Worm (Caenorhabditis elegans) whole organism, late embryonic: ENCODE measurements around the gene dsl-7.
A peak's percentile ranks its signal among the peaks of the same experiment; 100 is the strongest.

ENCODE experiments used
- C08G9.2 ChIP-seq: sonication (generic microtip); optimal IDR thresholded peaks from 2 replicates; lab custom pipeline; 2016; ENCODE audit warnings: mild to moderate bottlenecking, missing genetic modification characterization, moderate library complexity, missing compliant biosample characterization
- T23F11.4 ChIP-seq: fragments of 200-800 bp; sonication (Bioruptor generic); optimal IDR thresholded peaks from 2 replicates; lab custom pipeline; 2018; ENCODE audit warnings: mild to moderate bottlenecking, missing genetic modification characterization, missing compliant biosample characterization
- ahr-1 ChIP-seq: sonication (generic microtip); optimal IDR thresholded peaks from 2 replicates; lab custom pipeline; 2016; ENCODE audit warnings: missing genetic modification characterization, missing compliant biosample characterization
- ama-1 ChIP-seq: fragments of 150-350 bp; optimal IDR thresholded peaks from 2 replicates; lab custom pipeline; 2014
- ceh-14 ChIP-seq: sonication (generic microtip); optimal IDR thresholded peaks from 2 replicates; lab custom pipeline; 2016; ENCODE audit warnings: missing genotype, missing genetic modification characterization, missing compliant biosample characterization
- ceh-18 ChIP-seq: sonication (generic microtip); optimal IDR thresholded peaks from 2 replicates; lab custom pipeline; 2016; ENCODE audit warnings: missing genetic modification characterization, missing compliant biosample characterization
- ceh-19 ChIP-seq: fragments of 200-800 bp; sonication (Bioruptor generic); optimal IDR thresholded peaks from 2 replicates; lab custom pipeline; 2018; ENCODE audit warnings: mild to moderate bottlenecking, missing genetic modification characterization, missing compliant biosample characterization
- ceh-2 ChIP-seq: sonication (generic microtip); optimal IDR thresholded peaks from 2 replicates; lab custom pipeline; 2016; ENCODE audit warnings: missing genotype, missing genetic modification characterization, missing compliant biosample characterization
- ceh-22 ChIP-seq: sonication (generic microtip); optimal IDR thresholded peaks from 2 replicates; lab custom pipeline; 2017; ENCODE audit warnings: missing biosample characterization, missing genetic modification characterization
- ceh-31 ChIP-seq: sonication (generic microtip); optimal IDR thresholded peaks from 2 replicates; lab custom pipeline; 2016; ENCODE audit warnings: missing genetic modification characterization, missing compliant biosample characterization
- ceh-34 ChIP-seq: sonication (generic microtip); optimal IDR thresholded peaks from 2 replicates; lab custom pipeline; 2016; ENCODE audit warnings: mild to moderate bottlenecking, missing genetic modification characterization, missing compliant biosample characterization
- ceh-45 ChIP-seq: fragments of 200-800 bp; sonication (Bioruptor generic); IDR thresholded peaks from 2 replicates; pipeline ENCODE4 v1.3.6; 2022; ENCODE audit warnings: missing genetic modification reagents, missing genetic modification characterization, missing compliant biosample characterization
- ceh-6 ChIP-seq: fragments of 200-800 bp; sonication (Bioruptor generic); optimal IDR thresholded peaks from 2 replicates; lab custom pipeline; 2018; ENCODE audit warnings: mild to moderate bottlenecking, missing genetic modification characterization, missing compliant biosample characterization
- ceh-9 ChIP-seq: sonication (generic microtip); optimal IDR thresholded peaks from 2 replicates; lab custom pipeline; 2016; ENCODE audit warnings: mild to moderate bottlenecking, missing genetic modification characterization, inconsistent platforms, missing compliant biosample characterization
- che-1 ChIP-seq: sonication (generic microtip); optimal IDR thresholded peaks from 2 replicates; lab custom pipeline; 2016; ENCODE audit warnings: mild to moderate bottlenecking, missing genetic modification characterization, missing compliant biosample characterization
- dve-1 ChIP-seq: sonication (generic microtip); optimal IDR thresholded peaks from 2 replicates; lab custom pipeline; 2017; ENCODE audit warnings: antibody characterized with exemption, mild to moderate bottlenecking, missing genetic modification characterization, missing compliant biosample characterization
- elt-2 ChIP-seq: sonication (generic microtip); optimal IDR thresholded peaks from 2 replicates; lab custom pipeline; 2016; ENCODE audit warnings: missing genetic modification reagents, missing genetic modification characterization, missing compliant biosample characterization
- elt-4 ChIP-seq: sonication (generic microtip); optimal IDR thresholded peaks from 2 replicates; lab custom pipeline; 2016; ENCODE audit warnings: missing genetic modification characterization, missing compliant biosample characterization
- ets-4 ChIP-seq: sonication (generic microtip); optimal IDR thresholded peaks from 2 replicates; lab custom pipeline; 2016; ENCODE audit warnings: missing genetic modification characterization, missing compliant biosample characterization
- fax-1 ChIP-seq: sonication (generic microtip); optimal IDR thresholded peaks from 2 replicates; lab custom pipeline; 2016; ENCODE audit warnings: missing genotype, missing genetic modification characterization, missing compliant biosample characterization
- fkh-10 ChIP-seq: fragments of 150-350 bp; optimal IDR thresholded peaks from 2 replicates; lab custom pipeline; 2014; ENCODE audit warnings: missing biosample characterization, missing genetic modification reagents, missing genetic modification characterization
- fkh-6 ChIP-seq: sonication (generic microtip); optimal IDR thresholded peaks from 2 replicates; lab custom pipeline; 2016; ENCODE audit warnings: missing genetic modification characterization, missing compliant biosample characterization
- gmeb-2 ChIP-seq: sonication (generic microtip); optimal IDR thresholded peaks from 2 replicates; lab custom pipeline; 2016; ENCODE audit warnings: missing genetic modification characterization, inconsistent platforms, missing compliant biosample characterization
- hlh-13 ChIP-seq: fragments of 200-800 bp; sonication (Bioruptor generic); optimal IDR thresholded peaks from 2 replicates; lab custom pipeline; 2018; ENCODE audit warnings: mild to moderate bottlenecking, missing genetic modification characterization, missing compliant biosample characterization
- hlh-30 ChIP-seq: sonication (generic microtip); optimal IDR thresholded peaks from 2 replicates; lab custom pipeline; 2017; ENCODE audit warnings: antibody characterized with exemption, missing genetic modification characterization, missing compliant biosample characterization; ENCODE audit not compliant: insufficient read depth
- hlh-6 ChIP-seq: sonication (generic microtip); optimal IDR thresholded peaks from 2 replicates; lab custom pipeline; 2016; ENCODE audit warnings: missing genotype, missing genetic modification characterization, missing compliant biosample characterization
- hlh-8 ChIP-seq: sonication (generic microtip); optimal IDR thresholded peaks from 2 replicates; lab custom pipeline; 2016; ENCODE audit warnings: missing genotype, missing genetic modification characterization, missing compliant biosample characterization
- lim-6 ChIP-seq: sonication (generic microtip); optimal IDR thresholded peaks from 2 replicates; lab custom pipeline; 2016; ENCODE audit warnings: missing genetic modification characterization, missing compliant biosample characterization
- lin-11 ChIP-seq: fragments of 200-800 bp; sonication (Bioruptor generic); optimal IDR thresholded peaks from 2 replicates; lab custom pipeline; 2018; ENCODE audit warnings: mild to moderate bottlenecking, missing genetic modification characterization, missing compliant biosample characterization
- nfya-1 ChIP-seq: sonication (generic microtip); optimal IDR thresholded peaks from 2 replicates; lab custom pipeline; 2017; ENCODE audit warnings: missing genetic modification characterization, mild to moderate bottlenecking, missing compliant biosample characterization, antibody characterized with exemption, moderate library complexity
- nhr-232 ChIP-seq: sonication (generic microtip); optimal IDR thresholded peaks from 2 replicates; lab custom pipeline; 2016; ENCODE audit warnings: missing genetic modification characterization, missing compliant biosample characterization
- npax-4 ChIP-seq: sonication (generic microtip); optimal IDR thresholded peaks from 2 replicates; lab custom pipeline; 2016; ENCODE audit warnings: missing genetic modification characterization, missing compliant biosample characterization
- pag-3 ChIP-seq: sonication (generic microtip); optimal IDR thresholded peaks from 2 replicates; lab custom pipeline; 2016; ENCODE audit warnings: missing compliant biosample characterization, missing genetic modification characterization, borderline replicate concordance
- pat-9 ChIP-seq: fragments of 200-800 bp; sonication (Bioruptor generic); optimal IDR thresholded peaks from 2 replicates; lab custom pipeline; 2018; ENCODE audit warnings: mild to moderate bottlenecking, missing genetic modification characterization, moderate library complexity, missing compliant biosample characterization
- pax-1 ChIP-seq: fragments of 150-350 bp; optimal IDR thresholded peaks from 2 replicates; lab custom pipeline; 2014; ENCODE audit warnings: missing biosample characterization, missing genetic modification characterization
- pha-4 ChIP-seq: fragments of 150-350 bp; optimal IDR thresholded peaks from 2 replicates; lab custom pipeline; 2018; ENCODE audit warnings: missing biosample characterization, missing genetic modification reagents, missing genetic modification characterization
- rnt-1 ChIP-seq: sonication (generic microtip); optimal IDR thresholded peaks from 2 replicates; lab custom pipeline; 2016; ENCODE audit warnings: missing genetic modification characterization, missing compliant biosample characterization
- sdc-2 ChIP-seq: sonication (generic microtip); optimal IDR thresholded peaks from 2 replicates; lab custom pipeline; 2016; ENCODE audit warnings: missing genotype, missing genetic modification characterization, missing compliant biosample characterization
- sox-2 ChIP-seq: fragments of 200-800 bp; sonication (Bioruptor generic); IDR thresholded peaks from 2 replicates; pipeline ENCODE4 v1.3.6; 2022; ENCODE audit warnings: missing genetic modification reagents, missing genetic modification characterization, missing compliant biosample characterization
- sox-4 ChIP-seq: sonication (generic microtip); optimal IDR thresholded peaks from 2 replicates; lab custom pipeline; 2017; ENCODE audit warnings: mild to moderate bottlenecking, missing genetic modification characterization, inconsistent platforms, missing compliant biosample characterization
- tbx-2 ChIP-seq: sonication (generic microtip); optimal IDR thresholded peaks from 2 replicates; lab custom pipeline; 2016; ENCODE audit warnings: missing genetic modification characterization, missing compliant biosample characterization
- ttx-3 ChIP-seq: sonication (generic microtip); optimal IDR thresholded peaks from 2 replicates; lab custom pipeline; 2016; ENCODE audit warnings: missing genetic modification reagents, missing genetic modification characterization, missing compliant biosample characterization
- unc-42 ChIP-seq: sonication (generic microtip); optimal IDR thresholded peaks from 2 replicates; lab custom pipeline; 2016; ENCODE audit warnings: missing genotype, missing genetic modification characterization, missing compliant biosample characterization
- unc-86 ChIP-seq: sonication (generic microtip); optimal IDR thresholded peaks from 2 replicates; lab custom pipeline; 2016; ENCODE audit warnings: missing genetic modification characterization, missing compliant biosample characterization
- zip-5 ChIP-seq: sonication (generic microtip); optimal IDR thresholded peaks from 2 replicates; lab custom pipeline; 2016; ENCODE audit warnings: missing genetic modification characterization, missing compliant biosample characterization
- ztf-16 ChIP-seq: sonication (generic microtip); optimal IDR thresholded peaks from 2 replicates; lab custom pipeline; 2017; ENCODE audit warnings: missing genetic modification characterization, missing compliant biosample characterization

Gene dsl-7

DNA sequence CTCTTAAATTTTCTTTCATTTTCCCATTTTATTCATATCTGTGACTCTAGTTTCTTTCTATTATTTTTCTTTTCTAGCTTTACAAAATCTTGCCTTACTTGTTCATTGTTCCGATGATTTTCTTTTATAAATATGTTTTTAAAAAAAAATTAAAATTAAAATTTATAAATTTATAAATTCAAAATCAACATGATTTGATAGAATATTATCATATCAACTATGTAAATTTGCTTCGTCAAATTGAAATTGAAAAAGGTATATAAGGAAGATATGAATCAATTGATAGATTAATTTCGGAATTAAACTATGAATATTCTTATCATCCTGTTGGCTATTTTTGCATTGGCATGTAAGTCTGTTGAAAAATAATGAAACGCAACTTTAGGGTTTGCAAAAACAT is 40.3 kb downstream of the dsl-7 start, which contains the start of gene W07G4.1:
TSS of gene W07G4.1 (plus strand) at position 301 of the 400 bp plus-strand sequence.
- TF ChIP-seq ceh-6 (GFP tag; lab: Kevin White, UChicago) (no peak), pag-3 (no peak), hlh-8 (no peak), elt-4 (no peak), ceh-19 (GFP tag; lab: Kevin White, UChicago) (no peak), rnt-1 (tag; lab: Kevin White, UChicago) (no peak), pax-1 (tag; lab: Kevin White, UChicago) (no peak), pat-9 (tag; lab: Kevin White, UChicago) (no peak), ceh-2 (no peak), ceh-34 (tag; lab: Kevin White, UChicago) (no peak), sox-2 (no peak), ama-1 (lab: Kevin White, UChicago) (no peak), sox-4 (tag; lab: Kevin White, UChicago) (no peak), nfya-1 (tag; lab: Kevin White, UChicago) (no peak), fkh-6 (no peak), hlh-30 (tag; lab: Kevin White, UChicago) (no peak)

DNA sequence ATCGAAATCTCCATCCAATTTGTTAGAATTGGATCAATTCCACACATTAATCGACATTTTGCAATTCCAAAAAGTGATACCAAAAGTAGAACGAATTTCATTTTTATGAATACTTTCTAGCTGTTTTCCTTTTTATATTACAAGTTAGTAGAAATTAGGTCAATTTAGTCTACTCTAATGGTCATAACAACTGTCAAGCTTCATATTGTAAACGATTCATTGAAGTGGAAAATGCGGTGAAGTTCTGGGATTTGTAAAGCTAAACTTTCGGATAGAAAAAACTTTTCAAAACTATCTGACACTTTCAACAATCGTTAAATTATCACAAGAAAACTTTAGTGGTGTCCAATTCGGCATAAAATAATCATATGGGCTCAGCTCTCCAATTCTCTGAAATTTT is 41.7 kb downstream of the dsl-7 start, which contains the start of gene W07G4.7:
TSS of gene W07G4.7 (minus strand) at position 101 of the 400 bp plus-strand sequence.
- no peak for TF ChIP-seq C08G9.2 (tag; lab: Kevin White, UChicago)
- no peak for TF ChIP-seq ceh-6 (GFP tag; lab: Kevin White, UChicago)
- TF ChIP-seq hlh-8 = no peak
- no peak for TF ChIP-seq hlh-13
- no peak for TF ChIP-seq ets-4 (tag; lab: Kevin White, UChicago)
- no peak for TF ChIP-seq elt-4
- TF ChIP-seq fkh-6 = no peak

DNA sequence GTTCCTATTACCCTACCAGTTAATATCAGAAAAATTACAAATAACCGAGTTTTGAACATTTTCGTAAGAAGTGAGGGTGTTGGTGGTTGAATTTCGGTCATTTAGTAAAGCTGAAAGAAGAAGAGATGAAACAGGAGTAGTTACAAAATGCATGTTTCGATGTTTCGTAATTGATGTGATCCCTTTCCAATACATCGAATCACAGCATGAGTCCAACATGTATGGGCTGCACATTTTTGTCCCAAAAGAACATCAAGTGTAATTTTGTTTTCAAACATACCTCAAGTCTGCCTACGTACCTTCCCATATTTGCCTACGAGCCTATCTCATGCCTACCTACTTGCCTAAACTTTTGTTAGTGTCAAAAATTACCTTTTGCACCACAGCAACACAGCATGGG is 43.5 kb downstream of the dsl-7 start, which contains the start of gene W07G4.2:
TSS of gene W07G4.2 (minus strand) at position 101 of the 400 bp plus-strand sequence.
- TF ChIP-seq pag-3 (no peak), fkh-10 (GFP tag; lab: Kevin White, UChicago) (no peak), sox-2 (no peak), zip-5 (tag; lab: Kevin White, UChicago) (no peak), gmeb-2 (tag; lab: Kevin White, UChicago) (no peak), hlh-6 (tag; lab: Kevin White, UChicago) (no peak), fax-1 (tag; lab: Kevin White, UChicago) (no peak), sdc-2 (no peak), lim-6 (tag; lab: Kevin White, UChicago) (no peak), che-1 (no peak), ttx-3 (tag; lab: Kevin White, UChicago) (no peak), T23F11.4 (no peak), unc-86 (tag; lab: Kevin White, UChicago) (no peak), ets-4 (tag; lab: Kevin White, UChicago) (no peak), nfya-1 (tag; lab: Kevin White, UChicago) (no peak), nhr-232 (tag; lab: Kevin White, UChicago) (no peak), ceh-14 (tag; lab: Kevin White, UChicago) (no peak), ceh-22 (tag; lab: Kevin White, UChicago) (no peak), elt-4 (no peak), ceh-45 (GFP tag; lab: Robert Waterston, UW) (no peak)
- TF ChIP-seq, all 69 proteins: peak for 0

DNA sequence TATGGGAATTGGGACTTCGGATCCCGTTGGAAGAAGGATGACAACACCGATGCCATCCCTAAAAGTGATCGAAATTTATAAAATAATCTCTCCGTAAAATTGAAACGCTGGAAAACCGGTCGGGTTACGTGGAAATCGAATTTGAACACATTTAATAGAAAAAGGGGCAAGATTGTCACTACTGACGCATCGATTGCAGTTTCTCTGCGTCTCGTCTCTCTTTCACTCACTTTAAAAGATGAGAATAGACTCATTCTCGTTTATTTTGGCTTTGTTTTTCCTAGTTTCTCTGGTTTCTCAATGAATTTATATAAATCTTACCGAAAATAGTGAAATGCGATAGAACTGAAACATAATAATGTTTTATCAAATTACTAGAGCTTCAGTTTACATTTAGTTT is 48.7 kb downstream of the dsl-7 start, which contains the start of gene scyl-1:
TSS of gene scyl-1 (minus strand) at position 56 of the 400 bp plus-strand sequence.
- TF ChIP-seq pha-4 (tag; lab: Kevin White, UChicago) (no peak), zip-5 (tag; lab: Kevin White, UChicago) (peak; percentile 15), pag-3 (no peak), ceh-9 (tag; lab: Kevin White, UChicago) (no peak), ceh-18 (tag; lab: Kevin White, UChicago) (peak; percentile 44), ahr-1 (tag; lab: Kevin White, UChicago) (no peak), ztf-16 (tag; lab: Kevin White, UChicago) (no peak), elt-2 (tag; lab: Kevin White, UChicago) (peak; percentile 57), rnt-1 (tag; lab: Kevin White, UChicago) (peak; percentile 54), sdc-2 (peak; percentile 8), tbx-2 (tag; lab: Kevin White, UChicago) (peak; percentile 54), unc-42 (peak; percentile 84), nfya-1 (tag; lab: Kevin White, UChicago) (peak; percentile 65), C08G9.2 (tag; lab: Kevin White, UChicago) (peak; percentile 22), ceh-19 (GFP tag; lab: Kevin White, UChicago) (peak; percentile 28), lin-11 (peak; percentile 6), dve-1 (tag; lab: Kevin White, UChicago) (peak; percentile 23), fkh-10 (GFP tag; lab: Kevin White, UChicago) (no peak), ceh-31 (tag; lab: Kevin White, UChicago) (peak; percentile 59), pax-1 (tag; lab: Kevin White, UChicago) (no peak), elt-4 (no peak), fax-1 (tag; lab: Kevin White, UChicago) (no peak), nhr-232 (tag; lab: Kevin White, UChicago) (no peak), npax-4 (no peak)
